Worm (Caenorhabditis elegans) whole organism, L1 larva: ENCODE results near the gene T19D12.9.

Experiments
- C04F5.9 ChIP-seq: sonication (generic microtip); optimal IDR thresholded peaks from 2 replicates; lab custom pipeline; 2016; ENCODE audit warnings: missing genetic modification characterization, missing compliant biosample characterization
- F16B12.6 ChIP-seq: fragments of 150-350 bp; optimal IDR thresholded peaks from 2 replicates; lab custom pipeline; 2014; ENCODE audit warnings: missing biosample characterization, missing genetic modification characterization
- Y116A8C.19 ChIP-seq: sonication (generic microtip); optimal IDR thresholded peaks from 2 replicates; lab custom pipeline; 2016; ENCODE audit warnings: missing compliant biosample characterization, missing genetic modification characterization, borderline replicate concordance
- alr-1 ChIP-seq: fragments of 200-800 bp; sonication (Bioruptor generic); optimal IDR thresholded peaks from 2 replicates; lab custom pipeline; 2018; ENCODE audit warnings: borderline replicate concordance, mild to moderate bottlenecking, missing genetic modification characterization, missing compliant biosample characterization
- aly-2 ChIP-seq: fragments of 150-350 bp; optimal IDR thresholded peaks from 2 replicates; lab custom pipeline; 2014; ENCODE audit warnings: missing biosample characterization, missing genetic modification characterization
- ama-1 ChIP-seq: fragments of 150-350 bp; optimal IDR thresholded peaks from 2 replicates; lab custom pipeline; 2014
- blmp-1 ChIP-seq: fragments of 150-350 bp; optimal IDR thresholded peaks from 2 replicates; lab custom pipeline; 2014; ENCODE audit warnings: missing biosample characterization, missing genetic modification characterization
- ceh-63 ChIP-seq: fragments of 200-800 bp; sonication (Bioruptor generic); optimal IDR thresholded peaks from 2 replicates; lab custom pipeline; 2018; ENCODE audit warnings: mild to moderate bottlenecking, missing genetic modification characterization, missing compliant biosample characterization
- ceh-8 ChIP-seq: fragments of 200-800 bp; sonication (Bioruptor generic); optimal IDR thresholded peaks from 2 replicates; lab custom pipeline; 2018; ENCODE audit warnings: mild to moderate bottlenecking, missing genetic modification characterization, moderate library complexity, missing compliant biosample characterization
- ceh-88 ChIP-seq: fragments of 200-800 bp; sonication (Bioruptor generic); IDR thresholded peaks from 2 replicates; pipeline ENCODE4 v1.3.6; 2022; ENCODE audit warnings: missing genetic modification characterization, missing compliant biosample characterization
- ces-1 ChIP-seq: fragments of 150-350 bp; optimal IDR thresholded peaks from 2 replicates; lab custom pipeline; 2014; ENCODE audit warnings: missing biosample characterization, missing genetic modification reagents, missing genetic modification characterization
- dpl-1 ChIP-seq, 3 experiments: fragments of 150-350 bp in 2 of 3; sonication (generic microtip) in 1 of 3; optimal IDR thresholded peaks; 2 replicates each; lab custom pipeline; 2014 to 2017; ENCODE audit warnings: missing biosample characterization in 3 of 3, missing genetic modification characterization in 3 of 3, missing genetic modification reagents in 3 of 3
- efl-1 ChIP-seq, 4 experiments: fragments of 150-350 bp; optimal IDR thresholded peaks in 3 of 4; peaks in 1 of 4; 1 replicate in 1 of 4; 2 replicates in 3 of 4; lab custom pipeline; 2014; ENCODE audit warnings: missing biosample characterization in 2 of 4, missing genetic modification characterization in 2 of 4, missing genetic modification reagents in 2 of 4
- efl-3 ChIP-seq: fragments of 200-800 bp; sonication (Bioruptor generic); optimal IDR thresholded peaks from 2 replicates; lab custom pipeline; 2018; ENCODE audit warnings: mild to moderate bottlenecking, missing genetic modification characterization, missing compliant biosample characterization
- elt-3 ChIP-seq, 6 experiments: fragments of 150-350 bp in 1 of 6; sonication (generic microtip); optimal IDR thresholded peaks; 2 replicates each; lab custom pipeline; 2017 to 2018; ENCODE audit warnings: missing biosample characterization in 6 of 6, missing genetic modification characterization in 6 of 6, inconsistent platforms in 1 of 6
- ets-5 ChIP-seq: fragments of 200-800 bp; sonication (Bioruptor generic); IDR thresholded peaks from 2 replicates; pipeline ENCODE4 v1.3.6; 2022; ENCODE audit warnings: missing genetic modification characterization, missing compliant biosample characterization
- fkh-4 ChIP-seq: sonication (generic microtip); optimal IDR thresholded peaks from 2 replicates; lab custom pipeline; 2016; ENCODE audit warnings: missing compliant biosample characterization, missing genetic modification characterization, borderline replicate concordance
- grh-1 ChIP-seq: fragments of 200-800 bp; sonication (Bioruptor generic); IDR thresholded peaks from 2 replicates; pipeline ENCODE4 v1.3.6; 2022; ENCODE audit warnings: missing genetic modification reagents, missing genetic modification characterization, missing compliant biosample characterization
- hlh-17 ChIP-seq: fragments of 200-800 bp; sonication (Bioruptor generic); optimal IDR thresholded peaks from 2 replicates; lab custom pipeline; 2018; ENCODE audit warnings: missing genetic modification characterization, mild to moderate bottlenecking, missing compliant biosample characterization, moderate library complexity, borderline replicate concordance
- lin-35 ChIP-seq, 2 experiments: fragments of 150-350 bp; optimal IDR thresholded peaks; 2 replicates each; lab custom pipeline; 2014; ENCODE audit warnings: missing biosample characterization in 2 of 2, missing genetic modification characterization in 2 of 2, missing genetic modification reagents in 2 of 2
- lir-3 ChIP-seq: sonication (generic microtip); optimal IDR thresholded peaks from 2 replicates; lab custom pipeline; 2016; ENCODE audit warnings: mild to moderate bottlenecking, missing genetic modification characterization, moderate library complexity, missing compliant biosample characterization; ENCODE audit not compliant: poor library complexity
- mdl-1 ChIP-seq, 2 experiments: fragments of 150-350 bp; optimal IDR thresholded peaks; 2 replicates each; lab custom pipeline; 2014 to 2017; ENCODE audit warnings: missing biosample characterization in 2 of 2, missing genetic modification characterization in 2 of 2, inconsistent platforms in 1 of 2
- nhr-11 ChIP-seq: fragments of 150-350 bp; optimal IDR thresholded peaks from 2 replicates; lab custom pipeline; 2014; ENCODE audit warnings: missing biosample characterization, missing genetic modification characterization
- nhr-12 ChIP-seq: sonication (generic microtip); optimal IDR thresholded peaks from 2 replicates; lab custom pipeline; 2017; ENCODE audit warnings: missing biosample characterization, missing genetic modification characterization
- nhr-20 ChIP-seq: sonication (generic microtip); optimal IDR thresholded peaks from 2 replicates; lab custom pipeline; 2016; ENCODE audit warnings: mild to moderate bottlenecking, missing genetic modification characterization, missing compliant biosample characterization
- nhr-47 ChIP-seq: sonication (generic microtip); optimal IDR thresholded peaks from 2 replicates; lab custom pipeline; 2016; ENCODE audit warnings: mild to moderate bottlenecking, missing genetic modification characterization, moderate library complexity, missing compliant biosample characterization
- nhr-71 ChIP-seq: sonication (generic microtip); optimal IDR thresholded peaks from 2 replicates; lab custom pipeline; 2016; ENCODE audit warnings: mild to moderate bottlenecking, missing genetic modification characterization, moderate library complexity, missing compliant biosample characterization
- nhr-76 ChIP-seq: sonication (generic microtip); optimal IDR thresholded peaks from 2 replicates; lab custom pipeline; 2017; ENCODE audit warnings: missing biosample characterization, missing genetic modification characterization
- nhr-77 ChIP-seq: fragments of 150-350 bp; optimal IDR thresholded peaks from 2 replicates; lab custom pipeline; 2014; ENCODE audit warnings: missing biosample characterization, missing genetic modification characterization
- nhr-84 ChIP-seq: sonication (generic microtip); optimal IDR thresholded peaks from 2 replicates; lab custom pipeline; 2017; ENCODE audit warnings: missing biosample characterization, missing genetic modification characterization
- nhr-90 ChIP-seq: sonication (generic microtip); optimal IDR thresholded peaks from 2 replicates; lab custom pipeline; 2016; ENCODE audit warnings: mild to moderate bottlenecking, missing genetic modification characterization, missing compliant biosample characterization; ENCODE audit not compliant: poor library complexity
- pag-3 ChIP-seq: sonication (generic microtip); optimal IDR thresholded peaks from 2 replicates; lab custom pipeline; 2017; ENCODE audit warnings: missing genetic modification characterization, mild to moderate bottlenecking, missing compliant biosample characterization, antibody characterized with exemption, borderline replicate concordance; ENCODE audit not compliant: insufficient read depth
- pax-3 ChIP-seq: fragments of 200-800 bp; sonication (Bioruptor generic); optimal IDR thresholded peaks from 2 replicates; lab custom pipeline; 2018; ENCODE audit warnings: mild to moderate bottlenecking, missing genetic modification characterization, moderate library complexity, missing compliant biosample characterization
- rnt-1 ChIP-seq: sonication (generic microtip); optimal IDR thresholded peaks from 2 replicates; lab custom pipeline; 2016; ENCODE audit warnings: mild to moderate bottlenecking, missing genetic modification characterization, moderate library complexity, missing compliant biosample characterization
- skn-1 ChIP-seq: fragments of 150-350 bp; optimal IDR thresholded peaks from 2 replicates; lab custom pipeline; 2014; ENCODE audit warnings: missing biosample characterization, missing genetic modification characterization
- snpc-4 ChIP-seq: fragments of 150-350 bp; optimal IDR thresholded peaks from 2 replicates; lab custom pipeline; 2014; ENCODE audit warnings: missing biosample characterization, missing genetic modification characterization
- snu-23 ChIP-seq: sonication (generic microtip); optimal IDR thresholded peaks from 2 replicates; lab custom pipeline; 2016; ENCODE audit warnings: missing genetic modification characterization, missing compliant biosample characterization
- swsn-7 ChIP-seq: sonication (generic microtip); optimal IDR thresholded peaks from 2 replicates; lab custom pipeline; 2016; ENCODE audit warnings: missing genetic modification characterization, missing compliant biosample characterization
- tbx-2 ChIP-seq: sonication (generic microtip); optimal IDR thresholded peaks from 2 replicates; lab custom pipeline; 2016; ENCODE audit warnings: missing genetic modification characterization, missing compliant biosample characterization
- unc-130 ChIP-seq: fragments of 150-350 bp; optimal IDR thresholded peaks from 2 replicates; lab custom pipeline; 2017; ENCODE audit warnings: missing biosample characterization, missing genetic modification characterization, inconsistent platforms
- unc-30 ChIP-seq: sonication (generic microtip); optimal IDR thresholded peaks from 2 replicates; lab custom pipeline; 2017; ENCODE audit warnings: missing biosample characterization, missing genetic modification characterization
- unc-62 ChIP-seq: fragments of 150-350 bp; optimal IDR thresholded peaks from 2 replicates; lab custom pipeline; 2014; ENCODE audit warnings: missing biosample characterization, missing genetic modification reagents, missing genetic modification characterization
- unc-98 ChIP-seq: fragments of 200-800 bp; sonication (Bioruptor generic); IDR thresholded peaks from 2 replicates; pipeline ENCODE4 v1.3.6; 2022; ENCODE audit warnings: missing genetic modification characterization, missing compliant biosample characterization
- xbp-1 ChIP-seq: sonication (generic microtip); optimal IDR thresholded peaks from 2 replicates; lab custom pipeline; 2016; ENCODE audit warnings: missing genetic modification characterization, missing compliant biosample characterization
- zag-1 ChIP-seq: fragments of 150-350 bp; optimal IDR thresholded peaks from 2 replicates; lab custom pipeline; 2014; ENCODE audit warnings: missing biosample characterization, missing genetic modification characterization
- zip-4 ChIP-seq: fragments of 200-800 bp; sonication (Bioruptor generic); optimal IDR thresholded peaks from 2 replicates; lab custom pipeline; 2018; ENCODE audit warnings: mild to moderate bottlenecking, missing genetic modification characterization, moderate library complexity, missing compliant biosample characterization
- ztf-11 ChIP-seq, 2 experiments: sonication (generic microtip); optimal IDR thresholded peaks; 2 replicates each; lab custom pipeline; 2016 to 2017; ENCODE audit warnings: missing genetic modification characterization in 2 of 2, missing biosample characterization in 1 of 2, missing compliant biosample characterization in 1 of 2

T19D12.9 gene

DNA sequence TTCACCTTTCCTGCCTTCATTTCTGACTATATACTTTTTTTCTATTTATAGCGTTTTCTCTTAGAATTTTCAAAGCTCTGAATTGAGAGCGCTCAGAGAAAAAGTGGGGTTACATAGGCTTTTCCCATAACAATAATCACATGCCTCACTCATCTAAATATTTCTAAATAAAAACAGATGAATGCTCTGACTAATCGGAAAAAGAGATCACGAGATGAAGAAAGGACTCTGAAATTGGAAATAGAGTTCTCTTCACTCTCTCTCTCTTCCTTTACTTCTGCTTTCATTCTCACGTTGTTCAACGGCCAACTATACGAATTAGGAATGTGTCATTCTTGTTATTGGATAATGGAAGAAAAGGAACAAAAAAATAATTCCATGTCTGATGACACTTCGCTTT lies 34.9 kb upstream of the T19D12.9 start (continued):
- peak; percentile 52 for TF ChIP-seq pax-3 (tag; lab: Kevin White, UChicago)
- TF ChIP-seq nhr-71 (tag; lab: Kevin White, UChicago): peak; percentile 72
- peak; percentile 26 for TF ChIP-seq ceh-8
- TF ChIP-seq nhr-90 (tag; lab: Kevin White, UChicago): no peak

DNA sequence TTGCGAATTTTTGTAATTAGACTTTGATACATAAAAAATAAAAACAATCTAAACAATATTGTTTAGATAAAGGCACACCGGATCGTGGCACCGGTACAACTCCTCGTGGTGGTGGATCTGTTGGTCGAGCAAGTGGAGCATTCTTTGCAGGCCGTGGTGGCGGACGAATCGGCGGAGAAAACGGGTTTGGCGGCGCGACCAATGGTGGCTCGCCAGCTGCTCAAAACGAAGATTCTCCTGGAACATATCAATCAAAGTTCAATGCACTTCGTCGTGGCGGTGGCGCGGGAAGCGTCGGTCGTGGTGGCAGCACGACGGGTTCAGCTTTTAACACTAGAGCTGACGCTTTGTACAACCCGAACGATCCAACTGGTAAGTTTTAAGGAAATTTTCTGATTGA lies 31.8 kb upstream of the T19D12.9 start:
- TF ChIP-seq ceh-8 (no peak), nhr-12 (tag; lab: Kevin White, UChicago) (no peak), aly-2 (no peak), C04F5.9 (tag; lab: Kevin White, UChicago) (no peak), nhr-11 (tag; lab: Kevin White, UChicago) (no peak), lir-3 (no peak), Y116A8C.19 (tag; lab: Kevin White, UChicago) (no peak), ces-1 (no peak), F16B12.6 (no peak), nhr-20 (tag; lab: Kevin White, UChicago) (no peak), ama-1 (lab: Kevin White, UChicago) (no peak), ets-5 (GFP tag; lab: Robert Waterston, UW) (no peak), snpc-4 (tag; lab: Kevin White, UChicago) (no peak), fkh-4 (tag; lab: Kevin White, UChicago) (no peak), ceh-63 (GFP tag; lab: Kevin White, UChicago) (no peak), blmp-1 (tag; lab: Kevin White, UChicago) (no peak), elt-3 (tag; optimal IDR thresholded peaks at IDR 0.05; lab: Kevin White, UChicago) (no peak)
- TF ChIP-seq, all 84 proteins: peak for 0

DNA sequence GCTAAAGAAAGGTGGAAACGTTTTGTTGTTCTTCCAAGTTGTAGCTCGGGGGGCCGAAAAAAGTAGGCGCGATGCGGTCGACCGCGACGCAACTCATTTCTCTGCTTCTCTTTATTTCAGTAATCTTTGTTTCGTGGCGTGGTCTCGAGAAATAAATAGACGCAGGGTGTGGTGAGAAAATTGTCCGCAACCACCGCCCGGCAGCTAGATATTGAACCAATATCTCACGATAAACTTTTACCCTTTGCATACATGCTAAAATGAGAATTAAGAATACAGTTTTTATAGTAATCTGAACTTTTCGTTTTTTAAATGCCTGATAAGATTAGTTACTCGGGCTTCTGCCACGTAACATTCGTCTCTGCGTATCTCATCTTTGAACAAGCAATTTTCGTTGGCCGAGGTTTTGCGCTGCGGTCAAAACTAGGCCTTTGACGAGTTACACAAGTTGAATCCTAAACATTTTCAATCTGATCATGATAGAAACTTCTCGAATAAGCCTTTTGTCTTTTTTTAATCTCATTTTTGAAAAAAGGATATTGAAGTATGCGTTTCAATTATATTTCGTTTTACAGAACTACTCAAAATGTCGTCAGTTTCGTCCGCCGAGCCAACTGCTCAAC lies 29.6 kb upstream of the T19D12.9 start, which contains the start of gene gyf-1:
gyf-1 (plus strand) TSS at position 573 of the 623 bp plus-strand sequence.
- TF ChIP-seq tbx-2 (peak; percentile 24), efl-1 (optimal IDR thresholded peaks at IDR 0.05; lab: Kevin White, UChicago) (peak; percentile 36 to 38), efl-1 (GFP tag; optimal IDR thresholded peaks at IDR 0.05 in 1 of 2; lab: Kevin White, UChicago) (peak; percentile 13 to 29), elt-3 (tag; optimal IDR thresholded peaks at IDR 0.05; lab: Kevin White, UChicago) (no peak), alr-1 (no peak), nhr-47 (peak; percentile 37), zip-4 (no peak), lin-35 (GFP tag; optimal IDR thresholded peaks at IDR 0.05; lab: Kevin White, UChicago) (peak in 1 of 2 experiments; percentile 32), nhr-90 (tag; lab: Kevin White, UChicago) (no peak), hlh-17 (no peak), mdl-1 (tag; optimal IDR thresholded peaks at IDR 0.05; lab: Kevin White, UChicago) (peak in 1 of 2 experiments; percentile 55), skn-1 (tag; lab: Kevin White, UChicago) (no peak), nhr-77 (tag; lab: Kevin White, UChicago) (peak; percentile 8), unc-130 (tag; lab: Kevin White, UChicago) (no peak), dpl-1 (GFP tag; optimal IDR thresholded peaks at IDR 0.05; lab: Kevin White, UChicago) (peak in 2 of 3 experiments; percentile 5 to 14), zag-1 (tag; lab: Kevin White, UChicago) (no peak), rnt-1 (peak; percentile 50), nhr-76 (no peak), xbp-1 (tag; lab: Kevin White, UChicago) (no peak), pax-3 (tag; lab: Kevin White, UChicago) (no peak), ceh-88 (GFP tag; lab: Robert Waterston, UW) (no peak), pag-3 (tag; lab: Kevin White, UChicago) (no peak), unc-30 (tag; lab: Kevin White, UChicago) (no peak), unc-62 (no peak), grh-1 (no peak), unc-98 (GFP tag; lab: Robert Waterston, UW) (no peak), efl-3 (no peak), ztf-11 (tag; optimal IDR thresholded peaks at IDR 0.05; lab: Kevin White, UChicago) (no peak), snu-23 (GFP tag; lab: Kevin White, UChicago) (peak; percentile 39), nhr-84 (tag; lab: Kevin White, UChicago) (no peak), swsn-7 (tag; lab: Kevin White, UChicago) (peak; percentile 30), ces-1 (no peak), nhr-71 (tag; lab: Kevin White, UChicago) (peak; percentile 57), lir-3 (no peak)
